Worm (Caenorhabditis elegans) whole organism, L4 larva: ENCODE measurements around the gene F25B3.4.

Source experiments
- F37D6.2 ChIP-seq: sonication (generic microtip); optimal IDR thresholded peaks from 2 replicates; lab custom pipeline; 2016; ENCODE audit warnings: mild to moderate bottlenecking, missing genetic modification characterization, missing compliant biosample characterization
- F44E2.7 ChIP-seq: fragments of 200-800 bp; sonication (Bioruptor generic); IDR thresholded peaks from 2 replicates; pipeline ENCODE4 v2.1.2; 2022; ENCODE audit warnings: missing genetic modification characterization, missing compliant biosample characterization
- T26A8.4 ChIP-seq: fragments of 200-800 bp; sonication (Bioruptor generic); IDR thresholded peaks from 2 replicates; pipeline ENCODE4 v1.3.6; 2022; ENCODE audit warnings: missing genetic modification characterization, missing compliant biosample characterization
- Y105C5A.15 ChIP-seq: fragments of 200-800 bp; sonication (Bioruptor generic); IDR thresholded peaks from 2 replicates; pipeline ENCODE4 v1.3.6; 2022; ENCODE audit warnings: missing genetic modification characterization, missing compliant biosample characterization
- Y5F2A.4 ChIP-seq: fragments of 200-800 bp; sonication (Bioruptor generic); optimal IDR thresholded peaks from 2 replicates; lab custom pipeline; 2018; ENCODE audit warnings: mild to moderate bottlenecking, missing genetic modification characterization, missing compliant biosample characterization
- ZK337.2 ChIP-seq: fragments of 200-800 bp; sonication (Bioruptor generic); IDR thresholded peaks from 2 replicates; pipeline ENCODE4 v1.3.6; 2022; ENCODE audit warnings: missing genetic modification reagents, missing genetic modification characterization, missing compliant biosample characterization
- ZK546.5 ChIP-seq, 2 experiments: sonication (generic microtip); optimal IDR thresholded peaks; 2 replicates each; lab custom pipeline; 2017; ENCODE audit warnings: missing biosample characterization in 2 of 2, missing genetic modification characterization in 2 of 2
- aha-1 ChIP-seq: fragments of 150-350 bp; peaks from one replicate; lab custom pipeline; 2014; ENCODE audit warnings: missing biosample characterization, missing genetic modification characterization
- aly-2 ChIP-seq: sonication (generic microtip); optimal IDR thresholded peaks from 2 replicates; lab custom pipeline; 2018; ENCODE audit warnings: missing biosample characterization, missing genetic modification characterization
- attf-4 ChIP-seq: sonication (generic microtip); optimal IDR thresholded peaks from 3 replicates; lab custom pipeline; 2017; ENCODE audit warnings: missing biosample characterization, missing genetic modification characterization
- ceh-20 ChIP-seq: fragments of 200-800 bp; sonication (Bioruptor generic); IDR thresholded peaks from 2 replicates; pipeline ENCODE4 v1.3.6; 2022; ENCODE audit warnings: missing genetic modification reagents, missing genetic modification characterization, missing compliant biosample characterization
- ceh-32 ChIP-seq: sonication (generic microtip); optimal IDR thresholded peaks from 2 replicates; lab custom pipeline; 2016; ENCODE audit warnings: mild to moderate bottlenecking, missing genetic modification characterization, missing compliant biosample characterization; ENCODE audit not compliant: poor library complexity
- ceh-44 ChIP-seq: fragments of 200-800 bp; sonication (Bioruptor generic); IDR thresholded peaks from 2 replicates; pipeline ENCODE4 v1.3.6; 2022; ENCODE audit warnings: missing genetic modification reagents, missing genetic modification characterization, missing compliant biosample characterization
- ces-1 ChIP-seq: fragments of 150-350 bp; sonication (generic microtip); optimal IDR thresholded peaks from 4 replicates; lab custom pipeline; 2014; ENCODE audit warnings: missing biosample characterization, missing genetic modification reagents, missing genetic modification characterization
- ctbp-1 ChIP-seq: fragments of 200-800 bp; sonication (Bioruptor generic); IDR thresholded peaks from 2 replicates; pipeline ENCODE4 v1.3.6; 2022; ENCODE audit warnings: missing genetic modification reagents, missing genetic modification characterization, missing compliant biosample characterization
- daf-19 ChIP-seq: fragments of 200-800 bp; sonication (Bioruptor generic); conservative IDR thresholded peaks from 2 replicates; pipeline ENCODE4 v1.3.6; 2022; ENCODE audit warnings: missing genetic modification characterization, missing compliant biosample characterization
- dmd-6 ChIP-seq: fragments of 200-800 bp; sonication (Bioruptor generic); IDR thresholded peaks from 2 replicates; pipeline ENCODE4 v1.3.6; 2022; ENCODE audit warnings: missing genetic modification reagents, missing genetic modification characterization, missing compliant biosample characterization
- dmd-8 ChIP-seq: fragments of 200-800 bp; sonication (Bioruptor generic); IDR thresholded peaks from 2 replicates; pipeline ENCODE4 v1.3.6; 2022; ENCODE audit warnings: missing genetic modification characterization, missing compliant biosample characterization
- dve-1 ChIP-seq: sonication (generic microtip); optimal IDR thresholded peaks from 2 replicates; lab custom pipeline; 2017; ENCODE audit warnings: antibody characterized with exemption, mild to moderate bottlenecking, missing genetic modification characterization, missing compliant biosample characterization; ENCODE audit not compliant: insufficient read depth
- egl-43 ChIP-seq: fragments of 200-800 bp; sonication (Bioruptor generic); IDR thresholded peaks from 2 replicates; pipeline ENCODE4 v1.3.6; 2022; ENCODE audit warnings: missing genetic modification reagents, missing genetic modification characterization, missing compliant biosample characterization
- fkh-10 ChIP-seq: fragments of 150-350 bp; optimal IDR thresholded peaks from 2 replicates; lab custom pipeline; 2014; ENCODE audit warnings: missing biosample characterization, missing genetic modification reagents, missing genetic modification characterization
- hif-1 ChIP-seq, 2 experiments: sonication (generic microtip); optimal IDR thresholded peaks; 2 replicates each; lab custom pipeline; 2016 to 2017; ENCODE audit warnings: missing compliant biosample characterization in 2 of 2, missing genetic modification characterization in 2 of 2, missing genetic modification reagents in 2 of 2, missing genotype in 2 of 2, mild to moderate bottlenecking in 1 of 2
- hlh-30 ChIP-seq: sonication (generic microtip); optimal IDR thresholded peaks from 2 replicates; lab custom pipeline; 2017; ENCODE audit warnings: antibody characterized with exemption, mild to moderate bottlenecking, missing genetic modification characterization, missing compliant biosample characterization; ENCODE audit not compliant: insufficient read depth
- hmg-1.1 ChIP-seq: fragments of 200-800 bp; sonication (Bioruptor generic); IDR thresholded peaks from 2 replicates; pipeline ENCODE4 v1.3.6; 2022; ENCODE audit warnings: missing genetic modification reagents, missing genetic modification characterization, missing compliant biosample characterization
- lim-7 ChIP-seq: fragments of 200-800 bp; sonication (Bioruptor generic); IDR thresholded peaks from 2 replicates; pipeline ENCODE4 v1.3.6; 2022; ENCODE audit warnings: missing genetic modification characterization, missing compliant biosample characterization
- lsy-2 ChIP-seq, 2 experiments: fragments of 150-350 bp in 1 of 2; sonication (generic microtip) in 1 of 2; optimal IDR thresholded peaks; 2 replicates each; lab custom pipeline; 2014 to 2017; ENCODE audit warnings: missing biosample characterization in 2 of 2, missing genetic modification characterization in 2 of 2
- mdl-1 ChIP-seq, 2 experiments: fragments of 150-350 bp in 1 of 2; sonication (generic microtip) in 1 of 2; optimal IDR thresholded peaks; 2 replicates each; lab custom pipeline; 2014 to 2017; ENCODE audit warnings: missing biosample characterization in 2 of 2, missing genetic modification characterization in 2 of 2
- mep-1 ChIP-seq: fragments of 150-350 bp; sonication (generic microtip); optimal IDR thresholded peaks from 3 replicates; lab custom pipeline; 2014; ENCODE audit warnings: missing biosample characterization, missing genetic modification characterization
- mes-2 ChIP-seq: sonication (generic microtip); optimal IDR thresholded peaks from 2 replicates; lab custom pipeline; 2016; ENCODE audit warnings: missing genotype, mild to moderate bottlenecking, missing genetic modification characterization, missing compliant biosample characterization; ENCODE audit not compliant: poor library complexity, severe bottlenecking
- nhr-10 ChIP-seq: fragments of 150-350 bp; optimal IDR thresholded peaks from 2 replicates; lab custom pipeline; 2014; ENCODE audit warnings: missing biosample characterization, missing genetic modification characterization
- nhr-42 ChIP-seq: fragments of 200-800 bp; sonication (Bioruptor generic); IDR thresholded peaks from 2 replicates; pipeline ENCODE4 v1.3.6; 2022; ENCODE audit warnings: missing genetic modification characterization, missing compliant biosample characterization
- nhr-48 ChIP-seq: sonication (generic microtip); optimal IDR thresholded peaks from 2 replicates; lab custom pipeline; 2016; ENCODE audit warnings: mild to moderate bottlenecking, missing genetic modification characterization, missing compliant biosample characterization
- nhr-76 ChIP-seq: fragments of 150-350 bp; optimal IDR thresholded peaks from 2 replicates; lab custom pipeline; 2014; ENCODE audit warnings: missing biosample characterization, missing genetic modification characterization
- rbr-2 ChIP-seq: sonication (generic microtip); optimal IDR thresholded peaks from 2 replicates; lab custom pipeline; 2016; ENCODE audit warnings: missing genotype, missing genetic modification characterization, missing compliant biosample characterization
- spr-3 ChIP-seq: fragments of 200-800 bp; sonication (Bioruptor generic); optimal IDR thresholded peaks from 2 replicates; lab custom pipeline; 2018; ENCODE audit warnings: mild to moderate bottlenecking, missing genetic modification characterization, missing compliant biosample characterization
- unc-39 ChIP-seq: sonication (generic microtip); optimal IDR thresholded peaks from 2 replicates; lab custom pipeline; 2017; ENCODE audit warnings: missing biosample characterization, missing genetic modification characterization
- unc-62 ChIP-seq, 3 experiments: fragments of 150-350 bp in 1 of 3; sonication (generic microtip); optimal IDR thresholded peaks in 2 of 3; peaks in 1 of 3; 1 replicate in 1 of 3; 2 replicates in 2 of 3; lab custom pipeline; 2014 to 2017; ENCODE audit warnings: missing biosample characterization in 3 of 3, missing genetic modification characterization in 3 of 3, missing genetic modification reagents in 3 of 3, missing genotype in 1 of 3
- zag-1 ChIP-seq: fragments of 150-350 bp; optimal IDR thresholded peaks from 2 replicates; lab custom pipeline; 2014; ENCODE audit warnings: missing biosample characterization, missing genetic modification characterization
- zip-11 ChIP-seq: fragments of 200-800 bp; sonication (Bioruptor generic); IDR thresholded peaks from 2 replicates; pipeline ENCODE4 v1.3.6; 2022; ENCODE audit warnings: missing genetic modification characterization, missing compliant biosample characterization
- ztf-7 ChIP-seq: fragments of 150-350 bp; optimal IDR thresholded peaks from 2 replicates; lab custom pipeline; 2014; ENCODE audit warnings: missing biosample characterization, missing genetic modification characterization

Gene F25B3.4

DNA sequence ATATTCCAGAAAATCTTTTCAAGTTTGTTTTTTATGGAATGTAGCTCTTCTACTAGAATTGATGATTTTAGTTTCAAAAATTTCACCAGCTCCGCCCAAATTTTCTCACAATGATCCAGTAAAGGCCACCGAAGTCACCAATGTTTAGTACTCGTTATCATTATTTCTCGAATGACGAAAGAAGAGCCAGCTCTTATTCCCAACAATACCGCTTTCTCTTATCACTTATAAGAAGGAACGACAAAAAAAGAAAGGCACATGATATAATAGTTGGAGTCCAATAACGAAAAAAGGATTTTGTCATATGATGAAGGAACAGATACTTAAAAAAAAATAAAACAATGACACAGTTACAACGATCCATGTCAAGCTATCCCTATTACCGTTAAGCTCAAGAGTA is 2.4 kb upstream of the F25B3.4 start:
- peak; percentile 63 for TF ChIP-seq dve-1
- TF ChIP-seq ces-1, result no peak
- TF ChIP-seq ztf-7 (tag; lab: Kevin White, UChicago), result peak; percentile 32

DNA sequence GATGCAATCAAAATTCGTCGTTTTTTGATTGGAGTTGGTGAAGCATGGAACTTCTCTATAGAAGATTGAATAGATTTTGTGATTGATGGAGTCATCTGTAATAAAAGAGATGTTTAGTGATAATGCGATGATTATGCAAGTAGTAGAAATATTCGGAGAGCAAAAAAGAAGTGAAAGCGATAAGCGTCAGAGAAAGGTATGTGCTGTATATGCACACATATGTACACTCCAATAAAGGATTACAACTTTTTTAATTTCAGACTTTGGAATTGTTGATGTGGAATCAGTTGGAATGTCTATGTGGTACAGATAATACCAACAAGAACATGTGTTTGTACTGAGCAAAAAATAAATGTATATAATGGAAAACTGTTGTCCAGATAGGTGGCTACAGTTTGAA is 1.6 kb upstream of the F25B3.4 start, which contains the start of gene F25B3.5:
Gene F25B3.5, minus strand, starts transcription at position 101 of the 400 bp plus-strand sequence.
- no peak for TF ChIP-seq zag-1 (tag; lab: Kevin White, UChicago)
- no peak for TF ChIP-seq zip-11
- no peak for TF ChIP-seq ZK337.2 (GFP tag; lab: Robert Waterston, UW)
- peak; percentile 11 for TF ChIP-seq dve-1
- no peak for TF ChIP-seq ZK546.5 (tag; optimal IDR thresholded peaks at IDR 0.05; lab: Kevin White, UChicago)
- TF ChIP-seq ceh-44 (GFP tag; lab: Robert Waterston, UW), result no peak
- TF ChIP-seq aha-1, result peak; percentile 86
- TF ChIP-seq attf-4, result no peak

DNA sequence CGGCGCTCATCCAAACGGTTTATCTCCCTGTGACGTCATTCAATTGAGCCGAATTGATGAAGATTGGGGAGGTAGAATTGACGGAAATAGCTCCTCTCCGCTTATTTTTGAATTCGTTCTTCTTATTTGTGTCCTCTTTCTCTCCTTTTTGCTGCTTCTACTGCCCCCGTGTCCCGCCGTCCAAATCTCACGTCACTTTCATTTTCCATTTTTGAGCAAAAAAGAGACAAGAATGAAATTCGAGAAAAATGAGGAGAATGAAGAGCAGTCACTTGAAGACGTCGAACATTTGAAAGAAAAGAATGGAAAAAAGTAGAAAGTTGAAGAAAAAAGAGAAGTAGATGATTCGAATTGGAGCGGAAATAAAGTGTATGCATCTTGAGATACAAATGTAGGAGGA is 5.0 kb downstream of the F25B3.4 start:
- peak in 1 of 2 experiments; percentile 82 for TF ChIP-seq unc-62 (GFP tag; optimal IDR thresholded peaks at IDR 0.05 in 1 of 2; lab: Kevin White, UChicago)
- no peak for TF ChIP-seq unc-62 (tag; optimal IDR thresholded peaks at IDR 0.05; lab: Kevin White, UChicago)
- 0 out of 2 replicates have a peak, but pooled peaks have one; percentile 35 for TF ChIP-seq ctbp-1
- no peak for TF ChIP-seq nhr-10 (tag; lab: Kevin White, UChicago)
- no peak for TF ChIP-seq Y105C5A.15
- no peak for TF ChIP-seq aly-2
- TF ChIP-seq fkh-10 (GFP tag; lab: Kevin White, UChicago), result peak; percentile 34
- no peak for TF ChIP-seq ces-1
- TF ChIP-seq Y5F2A.4 (GFP tag; lab: Kevin White, UChicago), result no peak

DNA sequence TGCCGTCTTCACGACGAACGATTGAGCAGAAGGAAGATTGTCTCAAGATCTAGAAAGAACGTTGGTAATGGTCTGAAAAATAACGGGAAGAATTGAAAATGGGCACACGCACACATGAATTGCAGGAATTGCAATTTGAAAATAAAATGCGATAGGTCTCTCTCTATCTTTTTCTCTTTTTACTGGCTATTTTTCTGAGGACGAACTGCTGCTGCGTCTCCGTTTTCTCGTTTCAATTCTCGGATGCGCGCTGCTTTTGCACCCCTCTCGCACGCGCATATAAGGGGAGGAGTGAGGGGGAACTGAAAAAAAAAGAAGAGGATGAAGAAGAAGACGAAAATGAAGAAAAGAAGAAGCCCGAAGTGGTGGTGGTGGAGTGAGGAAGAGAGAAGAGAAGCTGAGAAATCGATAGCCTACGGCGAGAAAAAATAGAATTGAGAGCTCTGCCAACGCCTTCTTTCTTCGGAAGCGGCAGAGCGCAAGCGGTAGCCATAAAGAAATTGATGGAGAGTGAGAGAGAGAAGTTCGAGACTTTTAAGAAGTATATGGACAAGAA is 6.9 kb downstream of the F25B3.4 start, which contains the start of gene rgef-1:
Gene rgef-1, minus strand, starts transcription at position 51 of the 556 bp plus-strand sequence.
- TF ChIP-seq ctbp-1, result peak; percentile 91
- no peak for TF ChIP-seq T26A8.4
- TF ChIP-seq nhr-42 (GFP tag; lab: Robert Waterston, UW), result no peak
- TF ChIP-seq attf-4, result no peak
- peak; percentile 75 for TF ChIP-seq F37D6.2 (tag; lab: Kevin White, UChicago)
- TF ChIP-seq dmd-6 (GFP tag; lab: Robert Waterston, UW), result 0 out of 2 replicates have a peak, but pooled peaks have one; percentile 14
- TF ChIP-seq unc-39 (tag; lab: Kevin White, UChicago), result no peak
- TF ChIP-seq F44E2.7 (GFP tag; lab: Robert Waterston, UW), result no peak
- TF ChIP-seq nhr-48 (tag; lab: Kevin White, UChicago), result peak; percentile 13
- peak; percentile 10 for TF ChIP-seq mes-2 (tag; lab: Kevin White, UChicago)
- no peak for TF ChIP-seq daf-19 (GFP tag; lab: Robert Waterston, UW)
- TF ChIP-seq mep-1 (tag; lab: Kevin White, UChicago), result peak; percentile 58
- no peak for TF ChIP-seq lim-7 (GFP tag; lab: Robert Waterston, UW)
- peak; percentile 87 for TF ChIP-seq rbr-2 (tag; lab: Kevin White, UChicago)
- TF ChIP-seq nhr-76, result no peak
- TF ChIP-seq hif-1 (tag; optimal IDR thresholded peaks at IDR 0.05; lab: Kevin White, UChicago), result peak in 1 of 2 experiments; percentile 33
- no peak for TF ChIP-seq dmd-8 (GFP tag; lab: Robert Waterston, UW)
- TF ChIP-seq ceh-20, result 0 out of 2 replicates have a peak, but pooled peaks have one; percentile 22
- peak in 1 of 2 experiments; percentile 81 for TF ChIP-seq unc-62 (GFP tag; optimal IDR thresholded peaks at IDR 0.05 in 1 of 2; lab: Kevin White, UChicago)
- no peak for TF ChIP-seq unc-62 (tag; optimal IDR thresholded peaks at IDR 0.05; lab: Kevin White, UChicago)
- TF ChIP-seq ceh-32 (tag; lab: Kevin White, UChicago), result no peak
- peak; percentile 56 for TF ChIP-seq hlh-30 (tag; lab: Kevin White, UChicago)
- peak; percentile 41 to 69 for TF ChIP-seq lsy-2 (tag; optimal IDR thresholded peaks at IDR 0.05; lab: Kevin White, UChicago)
- peak; percentile 90 for TF ChIP-seq fkh-10 (GFP tag; lab: Kevin White, UChicago)
- no peak for TF ChIP-seq aly-2
- TF ChIP-seq egl-43 (GFP tag; lab: Robert Waterston, UW), result peak; percentile 81
- TF ChIP-seq ZK546.5 (tag; optimal IDR thresholded peaks at IDR 0.05; lab: Kevin White, UChicago), result no peak
- TF ChIP-seq ceh-44 (GFP tag; lab: Robert Waterston, UW), result no peak
- peak; percentile 61 for TF ChIP-seq hmg-1.1 (GFP tag; lab: Robert Waterston, UW)
- peak in 1 of 2 experiments; percentile 84 for TF ChIP-seq mdl-1 (tag; optimal IDR thresholded peaks at IDR 0.05; lab: Kevin White, UChicago)
- no peak for TF ChIP-seq spr-3 (GFP tag; lab: Kevin White, UChicago)
- TF ChIP-seq, all 104 proteins: peak for 16
